Fruit fly (Drosophila melanogaster): Measurements from ENCODE around the gene CG8379.
A peak's percentile ranks its signal among the peaks of the same experiment; 100 is the strongest.

The CG8379 gene

DNA sequence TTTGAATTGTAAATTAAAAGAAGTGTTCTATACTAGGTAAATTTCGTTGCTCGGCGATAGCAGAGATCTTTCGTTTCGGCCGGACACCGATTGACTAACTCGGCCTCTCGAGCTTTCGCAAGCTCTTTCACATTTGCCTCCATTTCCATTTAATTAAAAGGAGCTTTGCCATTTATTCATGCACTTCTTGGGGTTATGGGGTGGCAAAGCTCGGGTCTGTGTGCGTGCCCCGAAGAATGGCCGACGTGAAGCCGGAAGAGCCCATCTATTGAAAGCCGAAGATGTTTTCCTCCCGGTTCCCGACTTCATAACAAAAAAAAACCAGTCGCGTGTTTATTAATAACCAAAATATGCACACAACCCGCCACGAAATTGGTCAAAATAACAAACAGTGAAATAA is 24.3 kb upstream of the CG8379 start:
- no peak for TF ChIP-seq Dll (optimal IDR thresholded peaks at IDR 0.05)
- TF ChIP-seq CG8478 (optimal IDR thresholded peaks at IDR 0.05), result no peak
- TF ChIP-seq usp (GFP tag; optimal IDR thresholded peaks at IDR 0.05), result no peak
- TF ChIP-seq EcR (GFP tag; optimal IDR thresholded peaks at IDR 0.05), result no peak
- no peak for TF ChIP-seq pan (optimal IDR thresholded peaks at IDR 0.05)
- no peak for TF ChIP-seq psq (optimal IDR thresholded peaks at IDR 0.05)

DNA sequence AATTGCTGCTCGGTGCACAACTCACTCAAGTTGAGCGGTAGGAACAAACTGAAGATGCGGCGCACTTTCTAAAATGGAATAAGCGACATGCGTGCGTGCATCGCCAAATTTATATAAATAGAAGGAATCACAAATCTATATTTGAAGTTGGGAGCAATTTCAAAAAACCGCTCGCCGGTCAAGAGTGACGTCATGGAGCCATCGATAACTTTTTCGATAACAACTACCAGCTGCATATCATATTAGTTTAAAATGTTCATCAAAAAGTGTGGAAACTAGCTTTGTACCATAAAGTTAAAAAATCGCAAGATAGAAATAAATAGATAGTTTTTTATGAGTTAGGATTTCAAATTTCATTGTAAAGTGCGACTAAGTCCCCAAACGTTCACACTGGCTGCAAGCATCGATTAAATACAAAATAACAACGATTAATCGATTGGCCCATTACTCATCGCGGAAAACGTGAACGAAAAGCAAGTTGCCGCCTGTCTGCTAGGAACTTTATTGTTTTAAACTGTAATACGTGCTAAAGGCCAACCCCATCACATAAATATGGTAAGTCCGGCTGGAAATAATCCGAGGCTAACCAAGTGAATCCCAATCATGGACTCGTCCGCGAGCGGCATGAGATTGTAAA is 23.0 kb upstream of the CG8379 start, which contains the start of the genes Pif1A, Pif1B and CCT7:
Pif1A (minus strand) TSS at position 51 of the 637 bp plus-strand sequence.
Pif1B (minus strand) TSS at position 51 of the 637 bp plus-strand sequence.
CCT7 (plus strand) TSS at position 439 of the 637 bp plus-strand sequence.
- TF ChIP-seq EcR (GFP tag; optimal IDR thresholded peaks at IDR 0.05), result no peak
- no peak for TF ChIP-seq CG8478 (optimal IDR thresholded peaks at IDR 0.05)
- TF ChIP-seq Dll (optimal IDR thresholded peaks at IDR 0.05), result no peak
- no peak for TF ChIP-seq usp (GFP tag; optimal IDR thresholded peaks at IDR 0.05)
- TF ChIP-seq psq (optimal IDR thresholded peaks at IDR 0.05), result no peak
- no peak for TF ChIP-seq pan (optimal IDR thresholded peaks at IDR 0.05)

DNA sequence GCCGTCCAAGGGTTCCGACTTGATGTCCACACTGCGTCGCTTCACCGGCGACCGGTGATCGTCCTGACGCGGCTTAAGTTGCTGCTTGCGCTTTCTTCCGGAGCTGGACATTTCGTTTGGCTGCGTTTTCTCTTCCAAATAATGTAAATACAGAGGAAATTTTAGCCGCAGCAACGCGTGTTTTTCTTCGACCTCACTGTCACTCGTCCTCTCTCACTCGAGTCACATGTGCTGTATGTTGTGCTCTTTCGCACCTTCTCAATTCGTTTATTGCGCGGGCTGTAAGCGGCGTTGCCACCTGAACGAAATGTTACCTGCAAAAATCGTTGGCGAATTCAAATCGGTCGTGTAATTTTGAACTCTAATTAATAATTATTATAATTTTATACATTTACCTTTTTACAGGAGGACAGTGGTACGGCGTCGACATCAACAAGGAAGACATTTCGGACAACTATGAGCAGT is 18.8 kb upstream of the CG8379 start, which contains the start of gene CG9839:
CG9839 (minus strand) TSS at position 415 of the 465 bp plus-strand sequence.
- TF ChIP-seq pan (optimal IDR thresholded peaks at IDR 0.05), result no peak
- no peak for TF ChIP-seq Dll (optimal IDR thresholded peaks at IDR 0.05)
- TF ChIP-seq CG8478 (optimal IDR thresholded peaks at IDR 0.05), result no peak
- no peak for TF ChIP-seq usp (GFP tag; optimal IDR thresholded peaks at IDR 0.05)
- no peak for TF ChIP-seq EcR (GFP tag; optimal IDR thresholded peaks at IDR 0.05)
- no peak for TF ChIP-seq psq (optimal IDR thresholded peaks at IDR 0.05)

DNA sequence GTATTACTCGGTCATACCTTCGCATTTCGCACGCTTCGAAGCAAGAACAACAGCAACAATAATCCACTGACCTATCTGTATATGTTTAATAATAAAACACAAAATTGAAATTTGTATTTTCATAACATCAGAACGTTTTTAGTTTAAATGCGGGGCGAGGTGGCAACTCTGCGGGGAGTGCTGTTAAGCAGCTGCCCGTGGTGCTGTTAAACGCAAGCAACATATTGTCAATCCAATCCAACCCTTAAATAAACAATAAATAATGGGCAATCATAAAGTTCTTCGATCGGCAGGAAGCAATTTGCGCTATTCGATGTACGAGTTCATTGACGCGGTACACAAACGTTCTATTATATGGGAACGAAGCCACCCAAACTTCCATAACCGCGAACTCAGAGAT is 18.1 kb upstream of the CG8379 start, which contains the start of gene hng2:
hng2 (plus strand) TSS at position 219 of the 400 bp plus-strand sequence.
- TF ChIP-seq usp (GFP tag; optimal IDR thresholded peaks at IDR 0.05) (no peak), pan (optimal IDR thresholded peaks at IDR 0.05) (no peak), Dll (optimal IDR thresholded peaks at IDR 0.05) (no peak), EcR (GFP tag; optimal IDR thresholded peaks at IDR 0.05) (no peak), psq (optimal IDR thresholded peaks at IDR 0.05) (no peak), CG8478 (optimal IDR thresholded peaks at IDR 0.05) (no peak)

DNA sequence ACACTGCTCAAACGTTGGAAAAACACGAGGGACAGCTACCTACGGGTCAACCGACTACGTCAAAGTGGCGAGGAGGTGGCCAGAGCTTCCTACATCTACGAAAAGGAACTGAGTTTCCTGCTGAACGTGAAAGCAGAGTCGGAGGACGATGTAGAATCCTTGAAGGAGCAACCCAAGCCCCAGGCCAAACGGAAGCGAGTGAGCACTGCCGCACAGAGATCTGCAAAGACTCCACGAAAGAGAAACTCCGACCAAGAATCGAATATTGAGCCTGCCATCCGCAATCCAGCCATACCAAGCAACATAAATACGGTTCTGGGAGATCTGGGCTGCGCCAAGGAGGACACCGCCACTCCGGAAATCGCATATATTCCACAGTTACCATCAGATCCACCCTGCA is 17.6 kb upstream of the CG8379 start:
- TF ChIP-seq pan (optimal IDR thresholded peaks at IDR 0.05) (no peak), psq (optimal IDR thresholded peaks at IDR 0.05) (no peak), CG8478 (optimal IDR thresholded peaks at IDR 0.05) (no peak), EcR (GFP tag; optimal IDR thresholded peaks at IDR 0.05) (no peak), usp (GFP tag; optimal IDR thresholded peaks at IDR 0.05) (no peak), Dll (optimal IDR thresholded peaks at IDR 0.05) (no peak)

DNA sequence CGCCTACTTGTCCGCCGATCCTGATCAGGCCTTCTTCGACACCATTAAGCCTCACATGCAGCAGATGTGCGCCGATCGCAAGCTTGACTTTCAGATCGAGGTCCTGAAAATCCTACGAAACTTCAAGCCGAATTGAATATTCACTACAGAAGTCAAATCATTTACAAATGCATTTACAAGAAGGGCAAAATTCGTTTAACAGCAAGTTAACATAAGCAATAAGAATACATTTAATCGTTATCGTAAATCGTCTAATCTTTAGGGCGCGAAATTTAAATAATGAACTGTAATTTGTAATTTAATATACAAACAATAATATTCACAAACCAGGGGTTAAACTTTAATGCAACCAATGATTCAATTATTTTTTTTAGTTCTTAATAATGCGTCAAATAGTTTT is 17.2 kb upstream of the CG8379 start:
- TF ChIP-seq EcR (GFP tag; optimal IDR thresholded peaks at IDR 0.05) (no peak), psq (optimal IDR thresholded peaks at IDR 0.05) (no peak), usp (GFP tag; optimal IDR thresholded peaks at IDR 0.05) (no peak), Dll (optimal IDR thresholded peaks at IDR 0.05) (no peak), pan (optimal IDR thresholded peaks at IDR 0.05) (no peak), CG8478 (optimal IDR thresholded peaks at IDR 0.05) (no peak)

DNA sequence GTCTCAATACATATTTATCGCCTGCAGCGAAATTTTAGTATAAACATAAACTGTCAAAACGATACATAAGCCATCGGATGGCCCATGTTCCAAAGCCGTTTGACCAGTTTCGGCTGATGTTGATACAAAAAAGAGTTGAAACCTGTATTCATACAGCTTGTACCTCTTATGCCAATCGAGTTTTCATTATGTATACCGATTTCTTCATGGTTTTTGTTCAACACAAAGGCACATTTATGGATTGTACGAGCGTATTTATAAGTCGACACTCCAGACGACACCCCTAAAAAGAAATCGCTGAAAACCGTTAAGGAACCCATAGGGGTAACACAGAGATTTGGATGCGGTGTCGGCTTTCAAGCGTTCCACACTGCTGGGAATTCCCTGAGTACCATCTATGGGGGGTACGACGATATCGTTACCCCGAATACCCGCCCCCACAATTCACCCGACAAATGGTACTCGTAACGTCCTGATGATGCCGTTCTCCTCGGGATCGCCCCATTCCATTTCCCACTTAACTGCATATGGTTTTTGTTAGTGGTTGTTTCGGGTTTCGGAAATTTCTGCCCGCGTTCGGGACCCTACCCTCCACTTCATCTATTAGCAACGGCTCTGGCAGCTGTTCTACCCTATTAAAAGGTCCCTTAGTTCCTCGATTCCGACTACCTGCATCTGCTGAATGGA is 16.2 kb upstream of the CG8379 start:
- TF ChIP-seq CG8478 (optimal IDR thresholded peaks at IDR 0.05), result no peak
- no peak for TF ChIP-seq Dll (optimal IDR thresholded peaks at IDR 0.05)
- no peak for TF ChIP-seq EcR (GFP tag; optimal IDR thresholded peaks at IDR 0.05)
- no peak for TF ChIP-seq usp (GFP tag; optimal IDR thresholded peaks at IDR 0.05)
- no peak for TF ChIP-seq pan (optimal IDR thresholded peaks at IDR 0.05)
- TF ChIP-seq psq (optimal IDR thresholded peaks at IDR 0.05), result no peak

DNA sequence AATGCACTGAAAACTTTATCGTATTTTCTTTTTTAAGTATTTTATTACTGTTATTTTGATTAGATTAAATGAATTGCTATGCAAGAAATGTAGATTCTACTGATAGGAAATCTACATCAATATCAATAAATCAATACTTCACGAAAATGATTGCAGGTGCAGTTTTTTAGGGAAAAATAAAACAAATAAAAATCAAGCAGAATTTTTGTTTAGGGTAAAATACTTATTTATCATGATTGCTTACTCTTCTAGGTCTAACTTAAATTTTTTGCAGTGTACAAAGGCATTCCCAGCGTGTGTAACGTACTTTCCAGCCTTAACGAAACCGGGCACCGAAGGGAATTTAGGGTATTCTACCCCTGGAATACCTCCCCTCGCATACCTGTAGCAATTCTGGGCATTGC is 15.7 kb upstream of the CG8379 start:
- TF ChIP-seq CG8478 (optimal IDR thresholded peaks at IDR 0.05) (no peak), pan (optimal IDR thresholded peaks at IDR 0.05) (no peak), Dll (optimal IDR thresholded peaks at IDR 0.05) (no peak), EcR (GFP tag; optimal IDR thresholded peaks at IDR 0.05) (no peak), psq (optimal IDR thresholded peaks at IDR 0.05) (no peak), usp (GFP tag; optimal IDR thresholded peaks at IDR 0.05) (no peak)

DNA sequence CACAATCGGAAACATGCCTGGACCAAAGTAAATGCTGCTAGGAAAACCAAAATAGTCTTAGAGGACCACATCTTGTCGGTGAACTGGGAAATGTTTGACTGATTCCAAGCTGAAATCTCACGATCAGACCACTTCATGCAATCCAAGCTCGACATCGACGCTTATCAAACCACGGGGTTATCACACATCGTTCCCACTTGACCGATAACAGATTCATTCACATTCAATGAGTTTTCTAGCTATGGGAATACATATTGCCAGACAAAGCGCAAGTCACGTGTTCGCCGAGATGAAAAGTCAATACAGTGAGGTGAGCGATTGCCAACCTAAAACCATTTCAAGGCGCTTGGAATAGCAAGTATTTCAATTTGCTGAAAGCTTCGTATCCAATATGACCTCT is 14.5 kb upstream of the CG8379 start:
- TF ChIP-seq pan (optimal IDR thresholded peaks at IDR 0.05), result no peak
- TF ChIP-seq EcR (GFP tag; optimal IDR thresholded peaks at IDR 0.05), result no peak
- TF ChIP-seq CG8478 (optimal IDR thresholded peaks at IDR 0.05), result no peak
- no peak for TF ChIP-seq usp (GFP tag; optimal IDR thresholded peaks at IDR 0.05)
- TF ChIP-seq Dll (optimal IDR thresholded peaks at IDR 0.05), result no peak
- TF ChIP-seq psq (optimal IDR thresholded peaks at IDR 0.05), result no peak

DNA sequence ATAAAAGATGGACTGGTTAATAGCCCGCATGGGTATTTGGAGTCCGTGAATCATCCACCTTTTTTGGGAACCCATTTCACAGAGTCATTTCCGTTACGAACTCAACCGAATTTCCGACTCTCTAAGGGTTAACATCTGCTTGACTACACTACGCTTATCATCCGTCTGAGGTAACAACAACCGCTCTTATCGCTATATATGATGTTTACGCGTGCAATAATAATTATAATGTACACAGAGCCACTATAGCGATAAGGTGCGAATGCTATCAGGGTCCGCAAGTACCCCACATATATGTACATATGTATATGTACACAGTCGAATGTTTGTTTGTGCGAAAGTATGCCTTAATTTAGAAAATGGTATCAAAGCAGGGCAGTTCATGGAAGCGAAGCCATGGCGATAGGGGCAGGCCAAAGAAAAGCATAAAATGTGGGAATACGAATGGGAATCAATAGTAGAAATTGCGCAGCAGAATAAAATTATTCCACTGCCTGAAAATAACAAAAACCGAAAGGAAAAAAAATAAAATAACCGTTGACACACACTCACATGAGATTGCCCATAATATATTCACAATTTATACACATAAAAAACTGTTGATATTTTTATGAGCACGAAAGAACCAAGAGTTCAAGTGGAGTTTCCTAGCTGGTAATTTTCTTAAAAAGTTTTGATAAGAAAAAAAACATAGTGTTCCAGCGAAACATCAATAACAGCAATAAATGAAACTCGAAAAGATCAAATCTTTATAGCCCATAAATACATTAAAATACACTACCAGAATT is 13.6 kb upstream of the CG8379 start:
- no peak for TF ChIP-seq psq (optimal IDR thresholded peaks at IDR 0.05)

DNA sequence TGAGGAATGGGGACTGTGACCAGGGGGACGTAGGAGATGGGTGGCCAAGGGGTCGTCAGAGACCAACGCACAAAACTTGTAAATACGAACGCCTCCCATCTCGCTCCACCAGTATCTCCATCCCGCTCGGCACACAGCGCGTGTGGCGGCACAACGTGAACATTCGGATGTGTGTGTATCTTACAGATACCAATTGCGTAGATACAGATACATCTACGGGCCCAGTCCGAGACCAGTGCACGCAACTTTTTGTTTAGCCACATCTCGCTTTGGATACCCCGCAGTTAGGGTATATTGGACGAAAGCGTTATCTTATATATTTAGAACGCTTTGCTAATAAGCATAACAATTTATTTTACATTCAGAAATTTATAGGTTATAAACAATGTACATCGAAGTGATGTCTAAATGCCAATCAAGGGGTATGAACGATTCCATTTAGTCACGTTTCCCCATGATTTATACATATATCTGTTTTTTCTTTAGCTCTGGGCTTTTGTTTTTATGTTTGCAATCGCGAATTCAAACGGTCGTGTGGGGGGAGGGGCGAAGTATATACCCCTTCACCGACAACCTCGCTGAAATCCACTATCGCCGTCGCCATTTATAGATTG is 12.8 kb upstream of the CG8379 start:
- TF ChIP-seq CG8478 (optimal IDR thresholded peaks at IDR 0.05), result no peak
- no peak for TF ChIP-seq usp (GFP tag; optimal IDR thresholded peaks at IDR 0.05)
- no peak for TF ChIP-seq psq (optimal IDR thresholded peaks at IDR 0.05)
- no peak for TF ChIP-seq Dll (optimal IDR thresholded peaks at IDR 0.05)
- peak; percentile 94 for TF ChIP-seq pan (optimal IDR thresholded peaks at IDR 0.05)
- TF ChIP-seq EcR (GFP tag; optimal IDR thresholded peaks at IDR 0.05), result peak in 1 of 2 experiments; percentile 21

Data from whole organism.